Worm (Caenorhabditis elegans): Measurements from ENCODE around the gene ints-6.

Gene ints-6

DNA sequence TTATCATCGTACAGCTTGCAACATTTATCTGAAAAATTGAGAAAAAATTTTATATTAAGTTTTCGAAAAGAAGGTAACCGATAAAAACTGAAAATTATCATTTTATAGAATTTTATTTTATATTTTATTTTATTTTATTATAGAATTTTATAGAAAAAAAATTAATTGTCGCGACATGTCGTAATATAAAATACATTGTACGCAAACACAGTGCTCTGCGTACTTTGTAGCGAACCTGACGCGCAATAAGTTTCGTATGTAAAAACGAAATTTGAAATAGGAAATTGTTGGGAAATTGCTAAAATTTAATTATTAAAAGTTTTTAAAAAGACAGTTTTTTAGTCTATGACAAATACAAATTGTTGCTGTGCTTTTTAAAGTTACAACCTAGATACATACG is at the start of gene ints-6, which contains the start of gene hst-1:
TSS of gene ints-6 (plus strand) at position 260 of the 400 bp plus-strand sequence.
TSS of gene hst-1 (minus strand) at position 28 of the 400 bp plus-strand sequence.
- TF ChIP-seq C38D4.7 (GFP tag; optimal IDR thresholded peaks at IDR 0.05) = no peak
- no peak for TF ChIP-seq sox-4 (tag; optimal IDR thresholded peaks at IDR 0.05)
- no peak for TF ChIP-seq hlh-6 (tag; optimal IDR thresholded peaks at IDR 0.05)
- no peak for TF ChIP-seq tbx-2 (tag; optimal IDR thresholded peaks at IDR 0.05)

DNA sequence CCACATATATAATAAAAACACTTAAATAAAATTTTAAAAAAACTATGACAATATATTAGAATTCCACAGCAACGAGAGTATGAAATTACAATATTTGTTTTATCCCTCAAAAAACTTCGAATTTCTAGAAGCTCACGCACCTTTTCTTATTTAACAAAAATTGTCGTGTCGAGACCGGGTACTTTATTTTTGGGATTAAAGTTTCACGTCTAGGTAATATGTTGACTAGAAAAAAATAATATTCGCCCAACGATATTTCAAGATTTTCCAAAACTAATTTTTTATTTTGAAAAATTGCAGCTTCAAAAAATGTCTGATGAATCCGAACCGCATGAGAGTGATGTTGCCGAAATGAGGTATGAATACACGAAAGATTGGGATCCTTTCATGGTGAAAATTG is 47.1 kb upstream of the ints-6 start, which contains the start of gene C49C8.3:
TSS of gene C49C8.3 (plus strand) at position 301 of the 400 bp plus-strand sequence.
- TF ChIP-seq ceh-31 (tag; optimal IDR thresholded peaks at IDR 0.05) = no peak
- no peak for TF ChIP-seq C08G9.2 (tag; optimal IDR thresholded peaks at IDR 0.05)
- no peak for TF ChIP-seq rnt-1 (tag; optimal IDR thresholded peaks at IDR 0.05)
- no peak for TF ChIP-seq eyg-1 (tag; optimal IDR thresholded peaks at IDR 0.05)
- TF ChIP-seq K02D7.2 (tag; optimal IDR thresholded peaks at IDR 0.05) = no peak
- TF ChIP-seq syd-9 (tag; optimal IDR thresholded peaks at IDR 0.05) = no peak
- no peak for TF ChIP-seq ceh-18 (tag; optimal IDR thresholded peaks at IDR 0.05)
- TF ChIP-seq pax-1 (tag; optimal IDR thresholded peaks at IDR 0.05) = no peak
- TF ChIP-seq unc-55 (GFP tag; optimal IDR thresholded peaks at IDR 0.05) = no peak
- no peak for TF ChIP-seq T23F11.4 (GFP tag; optimal IDR thresholded peaks at IDR 0.05)
- TF ChIP-seq lim-6 (tag; optimal IDR thresholded peaks at IDR 0.05) = no peak
- TF ChIP-seq fkh-10 (GFP tag; optimal IDR thresholded peaks at IDR 0.05) = no peak
- TF ChIP-seq npax-4 (tag; optimal IDR thresholded peaks at IDR 0.05) = no peak
- TF ChIP-seq lin-11 (tag; optimal IDR thresholded peaks at IDR 0.05) = no peak
- TF ChIP-seq che-1 (tag; optimal IDR thresholded peaks at IDR 0.05) = no peak
- no peak for TF ChIP-seq nfya-1 (tag; optimal IDR thresholded peaks at IDR 0.05)
- no peak for TF ChIP-seq K09A11.1 (tag; optimal IDR thresholded peaks at IDR 0.05; ENCODE audit: insufficient read depth)
- TF ChIP-seq tbx-2 (tag; optimal IDR thresholded peaks at IDR 0.05) = no peak

DNA sequence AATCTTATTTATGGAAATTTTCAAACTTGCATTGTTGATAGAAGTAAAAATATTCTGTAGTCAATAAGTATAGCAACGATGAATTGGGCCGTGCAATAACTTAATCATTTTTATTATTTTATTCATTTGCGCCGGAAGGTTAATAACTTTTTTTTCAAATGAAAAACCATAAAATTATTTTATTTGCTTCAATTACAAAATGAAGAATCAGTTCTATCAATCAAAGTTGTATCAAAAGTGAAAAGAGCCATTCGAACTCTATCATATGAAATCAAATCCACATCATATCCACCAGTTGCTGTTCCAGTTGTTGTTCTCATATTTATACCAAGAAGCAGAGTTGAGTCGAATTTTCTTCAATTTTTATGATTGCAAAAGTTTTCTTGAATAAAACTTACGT is 43.0 kb upstream of the ints-6 start, which contains the start of gene cyp-33E1:
TSS of gene cyp-33E1 (minus strand) at position 101 of the 400 bp plus-strand sequence.
- no peak for TF ChIP-seq pha-4 (tag; optimal IDR thresholded peaks at IDR 0.05)
- no peak for TF ChIP-seq ceh-45 (GFP tag; IDR thresholded peaks at IDR 0.05)
- TF ChIP-seq ztf-16 (tag; optimal IDR thresholded peaks at IDR 0.05) = no peak
- TF ChIP-seq pha-2 (tag; optimal IDR thresholded peaks at IDR 0.05) = no peak
- TF ChIP-seq unc-55 (GFP tag; optimal IDR thresholded peaks at IDR 0.05) = no peak
- no peak for TF ChIP-seq C08G9.2 (tag; optimal IDR thresholded peaks at IDR 0.05)
- TF ChIP-seq ceh-6 (GFP tag; optimal IDR thresholded peaks at IDR 0.05) = no peak
- TF ChIP-seq ceh-19 (GFP tag; optimal IDR thresholded peaks at IDR 0.05) = no peak
- no peak for TF ChIP-seq T23F11.4 (GFP tag; optimal IDR thresholded peaks at IDR 0.05)

DNA sequence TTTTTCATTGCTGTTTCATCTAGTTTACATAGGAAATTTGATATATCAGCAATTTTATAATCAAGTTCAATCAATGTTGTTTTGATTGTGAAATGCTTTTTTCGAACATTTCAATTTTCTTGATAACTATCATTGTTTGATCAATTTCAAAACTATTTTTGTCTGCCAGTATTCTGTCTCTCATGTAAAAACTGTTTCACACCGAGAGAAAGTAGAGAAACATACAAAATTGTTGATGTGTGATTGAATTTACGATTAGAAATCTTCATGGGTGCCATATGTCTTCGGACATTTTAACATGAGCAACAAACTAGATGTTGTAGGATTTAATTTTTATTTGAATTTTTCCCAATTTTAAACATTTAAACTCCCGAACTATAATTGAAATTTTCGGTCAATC is 40.8 kb upstream of the ints-6 start, which contains the start of gene C49C8.2:
TSS of gene C49C8.2 (plus strand) at position 393 of the 400 bp plus-strand sequence.
- no peak for TF ChIP-seq dve-1 (tag; optimal IDR thresholded peaks at IDR 0.05)
- no peak for TF ChIP-seq ceh-22 (tag; optimal IDR thresholded peaks at IDR 0.05)
- no peak for TF ChIP-seq ama-1 (optimal IDR thresholded peaks at IDR 0.05)

DNA sequence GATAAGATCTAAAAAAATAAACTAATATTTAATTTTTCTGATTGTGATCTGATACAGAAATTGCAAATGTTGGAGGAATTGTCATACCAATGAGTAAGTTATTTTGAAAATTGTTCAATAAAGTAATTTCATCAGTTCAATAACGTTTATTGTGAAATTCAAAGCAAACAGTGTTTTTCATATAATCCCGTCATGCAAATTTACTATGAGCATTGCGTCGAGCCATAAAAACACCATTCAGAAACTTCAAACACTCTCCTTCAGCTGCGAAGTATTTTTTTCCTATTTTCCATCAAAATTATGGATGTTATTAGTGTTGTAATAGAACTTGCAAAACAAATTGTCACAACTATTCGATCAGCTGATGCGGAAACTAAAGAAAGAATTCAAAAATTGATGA is 39.7 kb upstream of the ints-6 start, which contains the start of gene C49C8.8:
TSS of gene C49C8.8 (plus strand) at position 301 of the 400 bp plus-strand sequence.
- TF ChIP-seq tbx-7 (tag; optimal IDR thresholded peaks at IDR 0.05) (no peak), lim-6 (tag; optimal IDR thresholded peaks at IDR 0.05) (no peak), F13H6.1 (tag; optimal IDR thresholded peaks at IDR 0.05) (no peak), eyg-1 (tag; optimal IDR thresholded peaks at IDR 0.05) (no peak), unc-42 (tag; optimal IDR thresholded peaks at IDR 0.05) (no peak), elt-2 (tag; optimal IDR thresholded peaks at IDR 0.05) (no peak), ahr-1 (tag; optimal IDR thresholded peaks at IDR 0.05) (no peak), C38D4.7 (GFP tag; optimal IDR thresholded peaks at IDR 0.05) (no peak), ceh-18 (tag; optimal IDR thresholded peaks at IDR 0.05) (no peak), pha-2 (tag; optimal IDR thresholded peaks at IDR 0.05) (no peak), ttx-3 (tag; optimal IDR thresholded peaks at IDR 0.05) (no peak), hlh-13 (GFP tag; optimal IDR thresholded peaks at IDR 0.05) (no peak), ceh-30 (tag; optimal IDR thresholded peaks at IDR 0.05) (no peak), rnt-1 (tag; optimal IDR thresholded peaks at IDR 0.05) (no peak), pqm-1 (tag; optimal IDR thresholded peaks at IDR 0.05) (no peak), nhr-232 (tag; optimal IDR thresholded peaks at IDR 0.05) (no peak), elt-4 (tag; optimal IDR thresholded peaks at IDR 0.05) (no peak), fkh-6 (tag; optimal IDR thresholded peaks at IDR 0.05) (no peak)

Data from whole organism, late embryonic.